Worm (Caenorhabditis elegans) whole organism, L4 larva: ENCODE results near the gene vamp-8.
A peak's percentile ranks its signal among the peaks of the same experiment; 100 is the strongest.

Source experiments
- F10B5.3 ChIP-seq: sonication (generic microtip); optimal IDR thresholded peaks from 2 replicates; lab custom pipeline; 2016; ENCODE audit warnings: mild to moderate bottlenecking, missing genetic modification characterization, missing compliant biosample characterization
- F26F4.8 ChIP-seq: fragments of 200-800 bp; sonication (Bioruptor generic); conservative IDR thresholded peaks from 2 replicates; pipeline ENCODE4 v1.3.6; 2022; ENCODE audit warnings: missing genetic modification characterization, missing compliant biosample characterization
- F37D6.2 ChIP-seq: sonication (generic microtip); optimal IDR thresholded peaks from 2 replicates; lab custom pipeline; 2016; ENCODE audit warnings: mild to moderate bottlenecking, missing genetic modification characterization, missing compliant biosample characterization
- R02D3.7 ChIP-seq: fragments of 150-350 bp; sonication (generic microtip); optimal IDR thresholded peaks from 3 replicates; lab custom pipeline; 2014; ENCODE audit warnings: missing biosample characterization, missing genetic modification characterization
- arid-1 ChIP-seq: fragments of 200-800 bp; sonication (Bioruptor generic); conservative IDR thresholded peaks from 2 replicates; pipeline ENCODE4 v1.3.6; 2022; ENCODE audit warnings: missing genetic modification reagents, missing genetic modification characterization, missing compliant biosample characterization
- attf-4 ChIP-seq: sonication (generic microtip); optimal IDR thresholded peaks from 3 replicates; lab custom pipeline; 2017; ENCODE audit warnings: missing biosample characterization, missing genetic modification characterization
- ceh-32 ChIP-seq: sonication (generic microtip); optimal IDR thresholded peaks from 2 replicates; lab custom pipeline; 2016; ENCODE audit warnings: mild to moderate bottlenecking, missing genetic modification characterization, missing compliant biosample characterization; ENCODE audit not compliant: poor library complexity
- ceh-44 ChIP-seq: fragments of 200-800 bp; sonication (Bioruptor generic); IDR thresholded peaks from 2 replicates; pipeline ENCODE4 v1.3.6; 2022; ENCODE audit warnings: missing genetic modification reagents, missing genetic modification characterization, missing compliant biosample characterization
- ceh-82 ChIP-seq: sonication (generic microtip); optimal IDR thresholded peaks from 2 replicates; lab custom pipeline; 2017; ENCODE audit warnings: missing biosample characterization, missing genetic modification characterization
- cey-2 ChIP-seq: sonication (generic microtip); optimal IDR thresholded peaks from 3 replicates; lab custom pipeline; 2017; ENCODE audit warnings: missing genetic modification characterization, mild to moderate bottlenecking, missing compliant biosample characterization, antibody characterized with exemption, borderline replicate concordance; ENCODE audit not compliant: insufficient read depth
- ctbp-1 ChIP-seq: fragments of 200-800 bp; sonication (Bioruptor generic); IDR thresholded peaks from 2 replicates; pipeline ENCODE4 v1.3.6; 2022; ENCODE audit warnings: missing genetic modification reagents, missing genetic modification characterization, missing compliant biosample characterization
- daf-19 ChIP-seq: fragments of 200-800 bp; sonication (Bioruptor generic); conservative IDR thresholded peaks from 2 replicates; pipeline ENCODE4 v1.3.6; 2022; ENCODE audit warnings: missing genetic modification characterization, missing compliant biosample characterization
- daf-8 ChIP-seq: fragments of 200-800 bp; sonication (Bioruptor generic); IDR thresholded peaks from 2 replicates; pipeline ENCODE4 v1.3.6; 2022; ENCODE audit warnings: missing genetic modification characterization, missing compliant biosample characterization
- dmd-8 ChIP-seq: fragments of 200-800 bp; sonication (Bioruptor generic); IDR thresholded peaks from 2 replicates; pipeline ENCODE4 v1.3.6; 2022; ENCODE audit warnings: missing genetic modification characterization, missing compliant biosample characterization
- dpl-1 ChIP-seq: fragments of 150-350 bp; optimal IDR thresholded peaks from 2 replicates; lab custom pipeline; 2014; ENCODE audit warnings: missing biosample characterization, missing genetic modification reagents, missing genetic modification characterization
- duxl-1 ChIP-seq: sonication (generic microtip); optimal IDR thresholded peaks from 2 replicates; lab custom pipeline; 2016; ENCODE audit warnings: mild to moderate bottlenecking, missing genetic modification characterization, moderate library complexity, missing compliant biosample characterization; ENCODE audit not compliant: poor library complexity
- fkh-10 ChIP-seq: fragments of 150-350 bp; optimal IDR thresholded peaks from 2 replicates; lab custom pipeline; 2014; ENCODE audit warnings: missing biosample characterization, missing genetic modification reagents, missing genetic modification characterization
- hif-1 ChIP-seq, 2 experiments: sonication (generic microtip); optimal IDR thresholded peaks; 2 replicates each; lab custom pipeline; 2016 to 2017; ENCODE audit warnings: missing compliant biosample characterization in 2 of 2, missing genetic modification characterization in 2 of 2, missing genetic modification reagents in 2 of 2, missing genotype in 2 of 2, mild to moderate bottlenecking in 1 of 2
- hlh-11 ChIP-seq: fragments of 200-800 bp; sonication (Bioruptor generic); optimal IDR thresholded peaks from 2 replicates; lab custom pipeline; 2018; ENCODE audit warnings: mild to moderate bottlenecking, missing genetic modification characterization, missing compliant biosample characterization
- hlh-30 ChIP-seq: sonication (generic microtip); optimal IDR thresholded peaks from 2 replicates; lab custom pipeline; 2017; ENCODE audit warnings: antibody characterized with exemption, mild to moderate bottlenecking, missing genetic modification characterization, missing compliant biosample characterization; ENCODE audit not compliant: insufficient read depth
- hmg-1.1 ChIP-seq: fragments of 200-800 bp; sonication (Bioruptor generic); IDR thresholded peaks from 2 replicates; pipeline ENCODE4 v1.3.6; 2022; ENCODE audit warnings: missing genetic modification reagents, missing genetic modification characterization, missing compliant biosample characterization
- jun-1 ChIP-seq: fragments of 150-350 bp; optimal IDR thresholded peaks from 2 replicates; lab custom pipeline; 2014; ENCODE audit warnings: missing biosample characterization, missing genetic modification reagents, missing genetic modification characterization
- lin-1 ChIP-seq: fragments of 200-800 bp; sonication (Bioruptor generic); IDR thresholded peaks from 2 replicates; pipeline ENCODE4 v1.3.6; 2022; ENCODE audit warnings: missing genetic modification reagents, missing genetic modification characterization, missing compliant biosample characterization
- lin-15B ChIP-seq: fragments of 150-350 bp; sonication (generic microtip); optimal IDR thresholded peaks from 3 replicates; lab custom pipeline; 2014; ENCODE audit warnings: missing biosample characterization, missing genetic modification characterization
- lin-29 ChIP-seq: fragments of 200-800 bp; sonication (Bioruptor generic); IDR thresholded peaks from 2 replicates; pipeline ENCODE4 v1.3.6; 2022; ENCODE audit warnings: missing genetic modification reagents, missing genetic modification characterization, missing compliant biosample characterization
- lsy-2 ChIP-seq, 2 experiments: fragments of 150-350 bp in 1 of 2; sonication (generic microtip) in 1 of 2; optimal IDR thresholded peaks; 2 replicates each; lab custom pipeline; 2014 to 2017; ENCODE audit warnings: missing biosample characterization in 2 of 2, missing genetic modification characterization in 2 of 2
- mdt-29 ChIP-seq: fragments of 200-800 bp; sonication (Bioruptor generic); IDR thresholded peaks from 2 replicates; pipeline ENCODE4 v1.3.6; 2022; ENCODE audit warnings: missing genetic modification reagents, missing genetic modification characterization, missing compliant biosample characterization
- mes-2 ChIP-seq: sonication (generic microtip); optimal IDR thresholded peaks from 2 replicates; lab custom pipeline; 2016; ENCODE audit warnings: missing genotype, mild to moderate bottlenecking, missing genetic modification characterization, missing compliant biosample characterization; ENCODE audit not compliant: poor library complexity, severe bottlenecking
- mxl-2 ChIP-seq: fragments of 200-800 bp; sonication (Bioruptor generic); conservative IDR thresholded peaks from 2 replicates; pipeline ENCODE4 v1.3.6; 2022; ENCODE audit warnings: missing genetic modification reagents, missing genetic modification characterization, missing compliant biosample characterization
- nhr-10 ChIP-seq: fragments of 150-350 bp; optimal IDR thresholded peaks from 2 replicates; lab custom pipeline; 2014; ENCODE audit warnings: missing biosample characterization, missing genetic modification characterization
- nhr-11 ChIP-seq: fragments of 150-350 bp; optimal IDR thresholded peaks from 2 replicates; lab custom pipeline; 2014; ENCODE audit warnings: missing biosample characterization, missing genetic modification characterization
- nhr-111 ChIP-seq: fragments of 200-800 bp; sonication (Bioruptor generic); optimal IDR thresholded peaks from 2 replicates; lab custom pipeline; 2018; ENCODE audit warnings: mild to moderate bottlenecking, missing genetic modification characterization, missing compliant biosample characterization
- nhr-28 ChIP-seq: fragments of 150-350 bp; optimal IDR thresholded peaks from 2 replicates; lab custom pipeline; 2014; ENCODE audit warnings: missing biosample characterization, missing genetic modification characterization
- nhr-6 ChIP-seq: fragments of 150-350 bp; optimal IDR thresholded peaks from 2 replicates; lab custom pipeline; 2014; ENCODE audit warnings: missing biosample characterization, missing genetic modification characterization
- nhr-76 ChIP-seq: fragments of 150-350 bp; optimal IDR thresholded peaks from 2 replicates; lab custom pipeline; 2014; ENCODE audit warnings: missing biosample characterization, missing genetic modification characterization
- pha-4 ChIP-seq, 2 experiments: fragments of 150-350 bp in 1 of 2; fragments of 200-800 bp in 1 of 2; sonication (Bioruptor generic) in 1 of 2; IDR thresholded peaks in 1 of 2; optimal IDR thresholded peaks in 1 of 2; 2 replicates each; pipeline versions ENCODE4 v1.3.6 to Lab custom; 2014 to 2022; ENCODE audit warnings: missing genetic modification characterization in 2 of 2, missing genetic modification reagents in 2 of 2, missing biosample characterization in 1 of 2, missing compliant biosample characterization in 1 of 2
- php-3 ChIP-seq: fragments of 200-800 bp; sonication (Bioruptor generic); IDR thresholded peaks from 2 replicates; pipeline ENCODE4 v1.3.6; 2022; ENCODE audit warnings: missing genetic modification reagents, missing genetic modification characterization, missing compliant biosample characterization
- saeg-2 ChIP-seq: fragments of 200-800 bp; sonication (Bioruptor generic); IDR thresholded peaks from 2 replicates; pipeline ENCODE4 v1.3.6; 2022; ENCODE audit warnings: missing genetic modification reagents, missing genetic modification characterization, missing compliant biosample characterization
- sdz-12 ChIP-seq: fragments of 200-800 bp; sonication (Bioruptor generic); optimal IDR thresholded peaks from 2 replicates; lab custom pipeline; 2018; ENCODE audit warnings: mild to moderate bottlenecking, missing genetic modification characterization, missing compliant biosample characterization
- set-16 ChIP-seq: fragments of 200-800 bp; sonication (Bioruptor generic); IDR thresholded peaks from 2 replicates; pipeline ENCODE4 v1.3.6; 2022; ENCODE audit warnings: missing genetic modification reagents, missing genetic modification characterization, missing compliant biosample characterization
- snpc-1.2 ChIP-seq: fragments of 200-800 bp; sonication (Bioruptor generic); IDR thresholded peaks from 2 replicates; pipeline ENCODE4 v1.3.6; 2022; ENCODE audit warnings: missing genetic modification reagents, missing genetic modification characterization, missing compliant biosample characterization
- snpc-4 ChIP-seq: fragments of 150-350 bp; optimal IDR thresholded peaks from 2 replicates; lab custom pipeline; 2014; ENCODE audit warnings: missing biosample characterization, missing genetic modification characterization
- spr-1 ChIP-seq: sonication (generic microtip); optimal IDR thresholded peaks from 2 replicates; lab custom pipeline; 2016; ENCODE audit warnings: mild to moderate bottlenecking, missing genetic modification characterization, missing compliant biosample characterization
- spr-3 ChIP-seq: fragments of 200-800 bp; sonication (Bioruptor generic); optimal IDR thresholded peaks from 2 replicates; lab custom pipeline; 2018; ENCODE audit warnings: mild to moderate bottlenecking, missing genetic modification characterization, missing compliant biosample characterization
- zag-1 ChIP-seq: fragments of 150-350 bp; optimal IDR thresholded peaks from 2 replicates; lab custom pipeline; 2014; ENCODE audit warnings: missing biosample characterization, missing genetic modification characterization
- zip-11 ChIP-seq: fragments of 200-800 bp; sonication (Bioruptor generic); IDR thresholded peaks from 2 replicates; pipeline ENCODE4 v1.3.6; 2022; ENCODE audit warnings: missing genetic modification characterization, missing compliant biosample characterization
- zip-2 ChIP-seq: fragments of 150-350 bp; optimal IDR thresholded peaks from 2 replicates; lab custom pipeline; 2014; ENCODE audit warnings: missing biosample characterization, missing genetic modification characterization
- ztf-11 ChIP-seq: fragments of 150-350 bp; optimal IDR thresholded peaks from 2 replicates; lab custom pipeline; 2014; ENCODE audit warnings: missing biosample characterization, missing genetic modification characterization

Gene vamp-8

DNA sequence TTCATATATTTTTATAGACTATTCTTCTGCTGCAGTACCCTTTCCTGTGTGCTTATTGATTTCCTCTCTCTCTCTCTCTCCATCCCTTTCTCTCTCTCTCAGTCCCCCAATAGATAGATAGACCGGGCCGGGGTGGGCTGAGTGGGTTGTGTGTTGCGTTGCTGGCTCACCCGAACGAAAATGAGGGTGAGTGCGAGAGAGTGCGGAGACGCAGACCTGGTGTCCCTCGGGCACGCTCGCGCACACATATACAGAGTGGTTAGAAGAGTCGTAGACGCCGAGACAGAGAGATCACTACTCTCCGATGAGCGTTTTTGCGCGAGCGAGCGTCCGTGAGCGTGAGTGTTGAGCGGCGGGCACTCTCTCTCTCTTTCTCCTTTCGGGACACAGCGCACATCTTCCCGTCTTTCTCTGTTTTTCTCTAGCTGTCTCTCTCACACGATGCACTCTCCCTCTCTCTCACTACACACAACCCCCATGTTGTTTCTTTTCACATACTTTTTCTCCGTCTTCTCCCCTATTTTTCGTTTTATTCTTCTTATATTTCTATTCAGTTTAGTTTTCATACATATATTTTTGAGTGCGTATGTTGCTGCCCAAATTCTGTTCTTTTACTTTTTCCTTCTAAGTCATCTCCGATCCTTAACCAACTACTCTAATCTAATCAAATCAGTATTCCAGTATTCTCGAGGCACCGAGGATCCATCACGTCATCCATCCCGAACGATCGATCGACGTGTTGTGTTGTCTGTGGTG lies 22.6 kb upstream of the vamp-8 start, which contains the start of gene lin-66 (continued):
- TF ChIP-seq mxl-2 (GFP tag; lab: Robert Waterston, UW) (no peak), zag-1 (tag; lab: Kevin White, UChicago) (no peak), F10B5.3 (tag; lab: Kevin White, UChicago) (peak; percentile 63), dmd-8 (0 out of 2 replicates have a peak, but pooled peaks have one; percentile 60), lin-1 (GFP tag; lab: Robert Waterston, UW) (peak; percentile 68; the same call in 1 of the 2 replicates), hif-1 (tag; optimal IDR thresholded peaks at IDR 0.05; lab: Kevin White, UChicago) (peak; percentile 27 to 87), nhr-6 (no peak), F37D6.2 (tag; lab: Kevin White, UChicago) (peak; percentile 81), nhr-10 (tag; lab: Kevin White, UChicago) (no peak), lsy-2 (tag; optimal IDR thresholded peaks at IDR 0.05; lab: Kevin White, UChicago) (peak; percentile 74 to 80), arid-1 (GFP tag; lab: Robert Waterston, UW) (peak; percentile 60; the same call in 1 of the 2 replicates), mes-2 (tag; lab: Kevin White, UChicago) (peak; percentile 63), php-3 (GFP tag; lab: Robert Waterston, UW) (peak; percentile 61; the same call in 1 of the 2 replicates), pha-4 (GFP tag; IDR thresholded peaks at IDR 0.05; lab: Robert Waterston, UW) (peak; percentile 87), pha-4 (tag; optimal IDR thresholded peaks at IDR 0.05; lab: Kevin White, UChicago) (no peak), ceh-32 (tag; lab: Kevin White, UChicago) (peak; percentile 78), ctbp-1 (GFP tag; lab: Robert Waterston, UW) (peak; percentile 86), spr-1 (tag; lab: Kevin White, UChicago) (peak; percentile 72), zip-2 (tag; lab: Kevin White, UChicago) (no peak), fkh-10 (GFP tag; lab: Kevin White, UChicago) (peak; percentile 70), R02D3.7 (no peak), ztf-11 (tag; lab: Kevin White, UChicago) (no peak), daf-19 (GFP tag; lab: Robert Waterston, UW) (no peak), dpl-1 (GFP tag; lab: Kevin White, UChicago) (peak; percentile 49), sdz-12 (GFP tag; lab: Kevin White, UChicago) (peak; percentile 81), hmg-1.1 (peak; percentile 96), mdt-29 (GFP tag; lab: Robert Waterston, UW) (0 out of 2 replicates have a peak, but pooled peaks have one; percentile 38), cey-2 (tag; lab: Kevin White, UChicago) (peak; percentile 58), spr-3 (GFP tag; lab: Kevin White, UChicago) (no peak), snpc-4 (no peak), snpc-1.2 (GFP tag; lab: Robert Waterston, UW) (peak; percentile 54; the same call in 1 of the 2 replicates), duxl-1 (tag; lab: Kevin White, UChicago) (peak; percentile 22), nhr-11 (tag; lab: Kevin White, UChicago) (peak; percentile 81), saeg-2 (GFP tag; lab: Robert Waterston, UW) (0 out of 2 replicates have a peak, but pooled peaks have one; percentile 14), daf-8 (GFP tag; lab: Robert Waterston, UW) (no peak), lin-15B (tag; lab: Kevin White, UChicago) (no peak), hlh-11 (tag; lab: Kevin White, UChicago) (peak; percentile 95), ceh-44 (GFP tag; lab: Robert Waterston, UW) (no peak), attf-4 (tag; lab: Kevin White, UChicago) (no peak), nhr-76 (tag; lab: Kevin White, UChicago) (no peak), lin-29 (GFP tag; lab: Robert Waterston, UW) (no peak), ceh-82 (tag; lab: Kevin White, UChicago) (no peak), set-16 (peak; percentile 98), hlh-30 (peak; percentile 87), F26F4.8 (no peak), nhr-28 (tag; lab: Kevin White, UChicago) (peak; percentile 54), jun-1 (tag; lab: Kevin White, UChicago) (peak; percentile 63), zip-11 (GFP tag; lab: Robert Waterston, UW) (no peak), nhr-111 (no peak)
